Fruit fly (Drosophila melanogaster) whole organism, embryonic: ENCODE results near the gene CG15772.

ENCODE experiments used
- Bteb2 ChIP-seq: fragments of 200-800 bp; sonication (Bioruptor generic); optimal IDR thresholded peaks from 2 replicates; lab custom pipeline; 2016; ENCODE audit warnings: missing biosample characterization, missing genetic modification characterization
- C15 ChIP-seq: fragments of 200-800 bp; sonication (Bioruptor generic); IDR thresholded peaks from 3 replicates; pipeline ENCODE4 v1.3.6; 2022; ENCODE audit warnings: missing biosample characterization, missing genetic modification characterization
- CG10274 ChIP-seq: fragments of 200-800 bp; sonication (Bioruptor generic); optimal IDR thresholded peaks from 3 replicates; lab custom pipeline; 2017; ENCODE audit warnings: missing biosample characterization, mild to moderate bottlenecking, missing genetic modification characterization
- CG10321 ChIP-seq: fragments of 200-800 bp; sonication (Bioruptor generic); IDR thresholded peaks from 2 replicates; pipeline ENCODE4 v1.3.6; 2022; ENCODE audit warnings: missing biosample characterization, missing genetic modification characterization
- CG10543 ChIP-seq: fragments of 200-800 bp; sonication (Bioruptor generic); optimal IDR thresholded peaks from 3 replicates; lab custom pipeline; 2017; ENCODE audit warnings: missing biosample characterization, mild to moderate bottlenecking, missing genetic modification characterization, moderate library complexity
- CG11723 ChIP-seq: fragments of 200-800 bp; sonication (Bioruptor generic); optimal IDR thresholded peaks from 2 replicates; lab custom pipeline; 2017; ENCODE audit warnings: missing biosample characterization, mild to moderate bottlenecking, missing genetic modification characterization
- CG12071 ChIP-seq: fragments of 200-800 bp; sonication (Bioruptor generic); optimal IDR thresholded peaks from 3 replicates; lab custom pipeline; 2018; ENCODE audit warnings: missing biosample characterization, mild to moderate bottlenecking, missing genetic modification characterization
- CG12155 ChIP-seq: fragments of 200-800 bp; sonication (Bioruptor generic); optimal IDR thresholded peaks from 3 replicates; lab custom pipeline; 2016; ENCODE audit warnings: missing biosample characterization, missing genetic modification characterization
- CG14965 ChIP-seq: fragments of 200-800 bp; sonication (Bioruptor generic); optimal IDR thresholded peaks from 2 replicates; lab custom pipeline; 2016; ENCODE audit warnings: missing biosample characterization, missing genetic modification characterization, borderline replicate concordance
- CG1529 ChIP-seq: fragments of 200-800 bp; sonication (Bioruptor generic); optimal IDR thresholded peaks from 3 replicates; lab custom pipeline; 2018; ENCODE audit warnings: missing biosample characterization, missing genetic modification characterization
- CG16863 ChIP-seq: fragments of 200-800 bp; sonication (Bioruptor generic); optimal IDR thresholded peaks from 3 replicates; lab custom pipeline; 2016; ENCODE audit warnings: missing biosample characterization, missing genetic modification characterization
- CG17361 ChIP-seq: fragments of 200-800 bp; sonication (Bioruptor generic); IDR thresholded peaks from 3 replicates; pipeline ENCODE4 v1.3.6; 2022; ENCODE audit warnings: missing biosample characterization, missing genetic modification characterization
- CG17802 ChIP-seq: fragments of 200-800 bp; sonication (Bioruptor generic); optimal IDR thresholded peaks from 2 replicates; lab custom pipeline; 2018; ENCODE audit warnings: missing biosample characterization, mild to moderate bottlenecking, missing genetic modification characterization, moderate library complexity
- CG18262 ChIP-seq: fragments of 200-800 bp; optimal IDR thresholded peaks from 3 replicates; lab custom pipeline; 2019; ENCODE audit warnings: missing biosample characterization, mild to moderate bottlenecking, missing genetic modification characterization, moderate library complexity
- CG32772 ChIP-seq: fragments of 200-800 bp; sonication (Bioruptor generic); IDR thresholded peaks from 2 replicates; pipeline ENCODE4 v1.3.6; 2022; ENCODE audit warnings: missing biosample characterization, missing genetic modification characterization
- CG34422 ChIP-seq: fragments of 200-800 bp; sonication (Bioruptor generic); IDR thresholded peaks from 3 replicates; pipeline ENCODE4 v1.3.6; 2022; ENCODE audit warnings: missing biosample characterization, missing genetic modification characterization
- CG4404 ChIP-seq: fragments of 200-800 bp; sonication (Bioruptor generic); IDR thresholded peaks from 2 replicates; pipeline ENCODE4 v1.3.6; 2022; ENCODE audit warnings: missing biosample characterization, missing genetic modification characterization
- CG5953 ChIP-seq: fragments of 200-800 bp; sonication (Bioruptor generic); IDR thresholded peaks from 2 replicates; pipeline ENCODE4 v1.3.6; 2022; ENCODE audit warnings: missing biosample characterization, missing genetic modification characterization
- CG6175 ChIP-seq: fragments of 200-800 bp; sonication (Bioruptor generic); IDR thresholded peaks from 3 replicates; pipeline ENCODE4 v1.3.6; 2022; ENCODE audit warnings: missing biosample characterization, missing genetic modification characterization
- CG6272 ChIP-seq: fragments of 200-800 bp; sonication (Bioruptor generic); IDR thresholded peaks from 2 replicates; pipeline ENCODE4 v1.3.6; 2022; ENCODE audit warnings: missing biosample characterization, missing genetic modification characterization
- CG6683 ChIP-seq: fragments of 200-800 bp; sonication (Bioruptor generic); optimal IDR thresholded peaks from 2 replicates; lab custom pipeline; 2017; ENCODE audit warnings: missing biosample characterization, mild to moderate bottlenecking, missing genetic modification characterization, missing genetic modification reagents
- CG6689 ChIP-seq: fragments of 200-800 bp; sonication (Bioruptor generic); IDR thresholded peaks from 2 replicates; pipeline ENCODE4 v1.3.6; 2022; ENCODE audit warnings: missing biosample characterization, missing genetic modification characterization
- CG8281 ChIP-seq: fragments of 200-800 bp; sonication (Bioruptor generic); optimal IDR thresholded peaks from 2 replicates; lab custom pipeline; 2018; ENCODE audit warnings: missing biosample characterization, mild to moderate bottlenecking, missing genetic modification characterization, moderate library complexity
- Eip74EF ChIP-seq, 2 experiments: fragments of 200-800 bp in 1 of 2; fragments of >200 bp in 1 of 2; sonication (Bioruptor generic) in 1 of 2; optimal IDR thresholded peaks; 2 replicates each; lab custom pipeline; 2017 to 2019; ENCODE audit warnings: missing biosample characterization in 2 of 2, missing genetic modification characterization in 2 of 2, mild to moderate bottlenecking in 1 of 2, moderate library complexity in 1 of 2
- Mes4 ChIP-seq: fragments of 200-800 bp; sonication (Bioruptor generic); optimal IDR thresholded peaks from 2 replicates; lab custom pipeline; 2016; ENCODE audit warnings: missing biosample characterization, missing genetic modification characterization
- Scr ChIP-seq: fragments of 200-800 bp; sonication (Bioruptor generic); IDR thresholded peaks from 2 replicates; pipeline ENCODE4 v1.3.6; 2022; ENCODE audit warnings: missing biosample characterization, missing genetic modification characterization; ENCODE audit not compliant: partially characterized antibody
- Stat92E ChIP-seq, 3 experiments: fragments of >200 bp in 2 of 3; fragments of 200-800 bp in 1 of 3; sonication (Bioruptor generic) in 1 of 3; optimal IDR thresholded peaks; 2 replicates each; lab custom pipeline; 2017 to 2019; ENCODE audit warnings: missing biosample characterization in 3 of 3, missing genetic modification characterization in 3 of 3, mild to moderate bottlenecking in 1 of 3, moderate library complexity in 1 of 3
- al ChIP-seq: fragments of 200-800 bp; sonication (Bioruptor generic); IDR thresholded peaks from 2 replicates; pipeline ENCODE4 v1.3.6; 2022; ENCODE audit warnings: missing biosample characterization, missing genetic modification characterization
- aop ChIP-seq: fragments of 200-800 bp; sonication (Bioruptor generic); IDR thresholded peaks from 2 replicates; pipeline ENCODE4 v1.3.6; 2022; ENCODE audit warnings: missing biosample characterization, missing genetic modification characterization
- ash1 ChIP-seq: fragments of 200-800 bp; sonication (Bioruptor generic); optimal IDR thresholded peaks from 2 replicates; lab custom pipeline; 2018; ENCODE audit warnings: missing biosample characterization, mild to moderate bottlenecking, missing genetic modification characterization
- cg ChIP-seq: fragments of 200-800 bp; sonication (Bioruptor generic); optimal IDR thresholded peaks from 3 replicates; lab custom pipeline; 2019; ENCODE audit warnings: missing biosample characterization, mild to moderate bottlenecking, missing genetic modification characterization, moderate library complexity
- dmrt99B ChIP-seq: fragments of 200-800 bp; sonication (Bioruptor generic); optimal IDR thresholded peaks from 2 replicates; lab custom pipeline; 2018; ENCODE audit warnings: missing biosample characterization, mild to moderate bottlenecking, missing genetic modification characterization, moderate library complexity
- dysf ChIP-seq: fragments of 200-800 bp; sonication (Bioruptor generic); IDR thresholded peaks from 3 replicates; pipeline ENCODE4 v1.3.6; 2022; ENCODE audit warnings: missing biosample characterization, missing genetic modification characterization
- fu2 ChIP-seq: fragments of 200-800 bp; sonication (Bioruptor generic); optimal IDR thresholded peaks from 2 replicates; lab custom pipeline; 2016; ENCODE audit warnings: missing biosample characterization, missing genetic modification characterization
- hth ChIP-seq: fragments of >200 bp; optimal IDR thresholded peaks from 2 replicates; lab custom pipeline; 2017; ENCODE audit warnings: inconsistent platforms
- insv ChIP-seq, 2 experiments: fragments of 200-800 bp; sonication (Bioruptor generic); optimal IDR thresholded peaks; 3 replicates each; lab custom pipeline; 2016 to 2018; ENCODE audit warnings: missing biosample characterization in 2 of 2, missing genetic modification characterization in 2 of 2
- kay ChIP-seq: fragments of 200-800 bp; sonication (Bioruptor generic); optimal IDR thresholded peaks from 2 replicates; lab custom pipeline; 2016; ENCODE audit warnings: missing biosample characterization, missing genetic modification characterization
- klu ChIP-seq: fragments of 200-800 bp; sonication (Bioruptor generic); IDR thresholded peaks from 2 replicates; pipeline ENCODE4 v1.3.6; 2022; ENCODE audit warnings: missing biosample characterization, missing genetic modification characterization
- pfk ChIP-seq: fragments of 200-800 bp; sonication (Bioruptor generic); optimal IDR thresholded peaks from 2 replicates; lab custom pipeline; 2018; ENCODE audit warnings: missing biosample characterization, mild to moderate bottlenecking, missing genetic modification characterization, moderate library complexity
- pita ChIP-seq: fragments of 200-800 bp; sonication (Bioruptor generic); optimal IDR thresholded peaks from 2 replicates; lab custom pipeline; 2017; ENCODE audit warnings: missing biosample characterization, mild to moderate bottlenecking, missing genetic modification characterization
- rib ChIP-seq: fragments of 200-800 bp; sonication (Bioruptor generic); IDR thresholded peaks from 2 replicates; pipeline ENCODE4 v1.3.6; 2022; ENCODE audit warnings: missing biosample characterization, missing genetic modification characterization
- sim ChIP-seq: fragments of 200-800 bp; sonication (Bioruptor generic); IDR thresholded peaks from 2 replicates; pipeline ENCODE4 v1.3.6; 2022; ENCODE audit warnings: missing biosample characterization, missing genetic modification characterization
- slou ChIP-seq: fragments of 200-800 bp; sonication (Bioruptor generic); optimal IDR thresholded peaks from 3 replicates; lab custom pipeline; 2016; ENCODE audit warnings: missing biosample characterization, missing genetic modification characterization
- sr ChIP-seq: fragments of 200-800 bp; sonication (Bioruptor generic); IDR thresholded peaks from 3 replicates; pipeline ENCODE4 v1.3.6; 2022; ENCODE audit warnings: missing biosample characterization, missing genetic modification characterization
- trem ChIP-seq: fragments of 200-800 bp; optimal IDR thresholded peaks from 3 replicates; lab custom pipeline; 2019; ENCODE audit warnings: missing biosample characterization, mild to moderate bottlenecking, missing genetic modification characterization, moderate library complexity
- ttk ChIP-seq: fragments of 200-800 bp; sonication (Bioruptor generic); IDR thresholded peaks from 2 replicates; pipeline ENCODE4 v2.1.2; 2022; ENCODE audit warnings: missing biosample characterization, missing genetic modification characterization
- tx ChIP-seq: fragments of 200-800 bp; sonication (Bioruptor generic); optimal IDR thresholded peaks from 2 replicates; lab custom pipeline; 2016; ENCODE audit warnings: missing biosample characterization, missing genetic modification characterization
- vfl ChIP-seq: fragments of 200-800 bp; sonication (Bioruptor generic); optimal IDR thresholded peaks from 2 replicates; lab custom pipeline; 2016; ENCODE audit warnings: missing biosample characterization, missing genetic modification characterization

CG15772 gene

DNA sequence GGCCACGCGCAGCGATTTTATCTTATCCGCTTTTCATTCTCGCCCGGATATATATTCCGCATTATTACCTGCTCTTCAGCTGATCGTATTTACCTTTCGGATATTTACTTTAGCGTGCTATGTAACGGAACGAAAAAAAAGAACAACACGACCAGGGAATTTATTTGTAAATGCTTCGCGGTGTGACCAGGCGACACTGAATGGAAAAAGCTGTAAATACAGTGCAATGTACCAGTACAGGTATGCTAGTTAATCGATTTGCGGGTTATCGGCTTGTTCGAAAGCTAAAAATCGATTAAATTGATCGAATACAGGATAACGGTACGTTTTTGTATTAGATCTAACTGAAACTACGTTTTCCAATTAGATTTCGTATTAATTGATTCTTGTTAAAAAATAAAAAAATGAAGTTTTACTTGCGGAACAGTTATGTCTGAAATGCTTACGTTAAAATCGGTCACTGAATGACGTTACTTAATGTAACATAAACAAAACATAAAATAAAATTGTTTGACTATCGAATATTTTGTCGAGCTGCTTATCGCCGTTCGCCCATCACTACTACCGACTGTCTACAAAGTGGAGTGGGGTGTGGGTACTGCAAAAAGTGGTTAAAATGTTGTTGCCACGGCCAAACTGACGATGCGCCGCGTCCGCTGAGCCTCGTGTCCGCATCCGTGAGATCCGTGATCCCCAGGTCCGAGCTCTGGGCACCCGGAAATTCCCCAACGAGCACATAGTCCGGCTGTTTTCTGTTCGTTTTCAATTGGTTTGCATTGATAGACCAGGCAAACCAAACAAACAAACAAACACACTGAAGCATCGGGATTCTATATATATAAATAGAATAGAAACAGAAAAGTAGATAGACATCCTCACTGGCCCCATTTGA lies 12.2 kb downstream of the CG15772 start, which contains the start of the genes MAPk-Ak2 and CG42699 (continued):
- TF ChIP-seq Mes4 (GFP tag; lab: Kevin White, UChicago) (peak; percentile 76), kay (GFP tag; lab: Kevin White, UChicago) (peak; percentile 80), al (GFP tag; lab: Robert Waterston, UW) (no peak), dmrt99B (tag; lab: Kevin White, UChicago) (peak; percentile 66), CG11723 (peak; percentile 71), CG17802 (tag; lab: Kevin White, UChicago) (peak; percentile 14), CG32772 (GFP tag; lab: Robert Waterston, UW) (peak; percentile 45; the same call in 1 of the 2 replicates), CG10274 (peak; percentile 18), klu (GFP tag; lab: Robert Waterston, UW) (no peak), ttk (GFP tag; lab: Robert Waterston, UW) (no peak), Eip74EF (GFP tag; optimal IDR thresholded peaks at IDR 0.05; lab: Kevin White, UChicago) (peak in 1 of 2 experiments; percentile 55), CG6689 (0 out of 2 replicates have a peak, but pooled peaks have one; percentile 31), slou (GFP tag; lab: Kevin White, UChicago) (peak; percentile 50), insv (GFP tag; optimal IDR thresholded peaks at IDR 0.05; lab: Kevin White, UChicago) (peak in 1 of 2 experiments; percentile 94), Bteb2 (GFP tag; lab: Kevin White, UChicago) (peak; percentile 54), Scr (peak; percentile 66), dysf (peak; percentile 31; the same call in 1 of the 3 replicates), CG34422 (GFP tag; lab: Robert Waterston, UW) (peak; percentile 77; the same call in 1 of the 3 replicates), hth (lab: Kevin White, UChicago) (no peak), CG10543 (GFP tag; lab: Kevin White, UChicago) (peak; percentile 96), CG5953 (GFP tag; lab: Robert Waterston, UW) (peak; percentile 77), CG1529 (GFP tag; lab: Kevin White, UChicago) (peak; percentile 82), CG16863 (GFP tag; lab: Kevin White, UChicago) (peak; percentile 78), aop (GFP tag; lab: Robert Waterston, UW) (0 out of 2 replicates have a peak, but pooled peaks have one; percentile 22), tx (GFP tag; lab: Kevin White, UChicago) (peak; percentile 17), CG6683 (GFP tag; lab: Kevin White, UChicago) (peak; percentile 70), CG10321 (GFP tag; lab: Robert Waterston, UW) (peak; percentile 62), Stat92E (GFP tag; optimal IDR thresholded peaks at IDR 0.05; lab: Kevin White, UChicago) (peak in 1 of 3 experiments; percentile 82), CG6175 (GFP tag; lab: Robert Waterston, UW) (no peak), CG8281 (tag; lab: Kevin White, UChicago) (peak; percentile 52), CG6272 (no peak), sr (GFP tag; lab: Robert Waterston, UW) (peak; percentile 74), cg (GFP tag; lab: Kevin White, UChicago) (peak; percentile 63), ash1 (GFP tag; lab: Kevin White, UChicago) (peak; percentile 84), sim (peak; percentile 69; the same call in 1 of the 2 replicates), CG14965 (peak; percentile 52), pfk (GFP tag; lab: Kevin White, UChicago) (peak; percentile 85), fu2 (GFP tag; lab: Kevin White, UChicago) (peak; percentile 44), CG12155 (GFP tag; lab: Kevin White, UChicago) (peak; percentile 62), CG4404 (GFP tag; lab: Robert Waterston, UW) (no peak), vfl (GFP tag; lab: Kevin White, UChicago) (peak; percentile 48), rib (GFP tag; lab: Robert Waterston, UW) (0 out of 2 replicates have a peak, but pooled peaks have one; percentile 15), C15 (GFP tag; lab: Robert Waterston, UW) (no peak), pita (GFP tag; lab: Kevin White, UChicago) (no peak), CG12071 (peak; percentile 83), CG17361 (peak; percentile 70; the same call in 2 of the 3 replicates), CG18262 (tag; lab: Kevin White, UChicago) (peak; percentile 63), trem (peak; percentile 68)
